Fruit fly (Drosophila melanogaster) whole organism, prepupa: ENCODE results near the gene CG9541.

Experiments
- CG1621 ChIP-seq: fragments of 200-800 bp; sonication (Bioruptor generic); optimal IDR thresholded peaks from 3 replicates; lab custom pipeline; 2018; ENCODE audit warnings: missing biosample characterization, mild to moderate bottlenecking, missing genetic modification characterization
- fd85E ChIP-seq: fragments of 200-800 bp; sonication (Bioruptor generic); optimal IDR thresholded peaks from 3 replicates; lab custom pipeline; 2016; ENCODE audit warnings: missing biosample characterization, missing genetic modification characterization
- vri ChIP-seq: fragments of 200-800 bp; sonication (Bioruptor generic); optimal IDR thresholded peaks from 3 replicates; lab custom pipeline; 2016; ENCODE audit warnings: missing biosample characterization, mild to moderate bottlenecking, missing genetic modification characterization

- TF ChIP-seq fd85E: peak; percentile 77
- peak; percentile 90 for TF ChIP-seq CG1621 (tag; lab: Kevin White, UChicago)
- TF ChIP-seq vri (GFP tag; lab: Kevin White, UChicago): peak; percentile 95
Observed at dm6 chr2L:8984614-8985318, 9.5 kb upstream of the CG9541 start, which contains the start of gene CG13101.
